Fruit fly (Drosophila melanogaster) Kc167 (cell line): ENCODE results near the gene Nsf2.

Experiments
- Sin3A ChIP-seq: fragments of >200 bp; optimal IDR thresholded peaks from 2 replicates; lab custom pipeline; 2018; ENCODE audit warnings: missing external identifiers
- insv ChIP-seq: fragments of >200 bp; optimal IDR thresholded peaks from 3 replicates; lab custom pipeline; 2018; ENCODE audit warnings: missing external identifiers
- psq ChIP-seq: fragments of >200 bp; optimal IDR thresholded peaks from 2 replicates; lab custom pipeline; 2017; ENCODE audit warnings: missing external identifiers

DNA sequence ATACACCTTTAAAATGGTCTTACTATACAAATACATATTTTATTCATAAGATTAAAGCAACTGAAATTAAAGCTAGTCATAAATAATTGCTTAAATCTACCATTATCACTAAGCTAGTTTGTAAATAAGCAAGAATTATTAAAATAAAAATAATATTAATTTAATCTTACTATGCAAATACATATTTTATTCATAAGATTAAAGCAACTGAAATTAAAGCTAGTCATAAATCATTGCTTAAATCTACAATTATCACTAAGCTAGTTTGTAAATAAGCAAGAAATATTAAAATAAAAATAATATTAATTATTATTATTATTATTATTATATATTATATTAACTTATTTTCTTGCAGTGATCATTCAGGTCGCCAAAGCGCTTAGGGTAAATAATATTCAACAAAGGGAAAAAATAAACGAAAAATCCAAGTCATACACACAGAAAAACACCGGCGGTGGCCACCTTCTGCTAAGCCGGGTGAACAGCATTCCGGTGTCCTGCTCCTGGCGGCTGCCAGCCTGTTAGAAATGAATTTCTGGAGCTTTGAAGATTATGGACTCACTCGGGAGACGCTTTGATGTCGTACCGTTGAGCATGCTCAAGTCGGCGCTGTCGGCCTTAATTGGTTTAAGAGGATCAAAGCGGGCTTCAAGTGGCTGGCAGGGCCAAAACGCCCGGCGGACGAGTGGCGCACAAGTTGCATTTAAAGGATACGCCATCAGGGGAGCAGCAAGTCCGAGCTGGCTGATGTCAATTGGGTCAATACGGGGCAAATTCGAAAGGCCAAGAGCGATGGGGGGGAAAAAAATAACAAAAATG lies 33.7 kb downstream of the Nsf2 start:
- no peak for TF ChIP-seq Sin3A (lab: Kevin White, UChicago)
- TF ChIP-seq psq (lab: Kevin White, UChicago): no peak
- no peak for TF ChIP-seq insv (lab: Kevin White, UChicago)
